Fruit fly (Drosophila melanogaster): ENCODE data around the gene CG17770.

Gene CG17770

dm6 chr3R:25851224-25851682, 39.5 kb downstream of the CG17770 start, which contains the start of the genes CG14545 and CG5886 (continued):
- peak; percentile 44; the same call in 1 of the 2 replicates for TF ChIP-seq MBD-R2 (GFP tag; IDR thresholded peaks at IDR 0.05)
- TF ChIP-seq Antp (GFP tag; optimal IDR thresholded peaks at IDR 0.05): no peak
- no peak for TF ChIP-seq NFAT (GFP tag; IDR thresholded peaks at IDR 0.05)
- TF ChIP-seq CoRest (tag; optimal IDR thresholded peaks at IDR 0.05): peak; percentile 23
- TF ChIP-seq CG15514 (GFP tag; optimal IDR thresholded peaks at IDR 0.05): peak; percentile 33
- no peak for TF ChIP-seq Spps (tag; optimal IDR thresholded peaks at IDR 0.05)
- TF ChIP-seq Rfx (GFP tag; IDR thresholded peaks at IDR 0.05): peak; percentile 18; the same call in 1 of the 2 replicates
- no peak for TF ChIP-seq HLHmδ (GFP tag; optimal IDR thresholded peaks at IDR 0.05)
- TF ChIP-seq CG14965 (GFP tag; optimal IDR thresholded peaks at IDR 0.05; ENCODE audit: borderline replicate concordance): peak; percentile 36
- TF ChIP-seq phol (tag; optimal IDR thresholded peaks at IDR 0.05): peak; percentile 35
- TF ChIP-seq CHES-1-like (GFP tag; optimal IDR thresholded peaks at IDR 0.05): peak; percentile 31
- TF ChIP-seq CG4617 (GFP tag; optimal IDR thresholded peaks at IDR 0.05; ENCODE audit: borderline replicate concordance): peak; percentile 29
- TF ChIP-seq MTF-1 (GFP tag; optimal IDR thresholded peaks at IDR 0.05; ENCODE audit: borderline replicate concordance): no peak
- no peak for TF ChIP-seq caup (GFP tag; optimal IDR thresholded peaks at IDR 0.05; ENCODE audit: severe bottlenecking)
- no peak for TF ChIP-seq CG18476 (GFP tag; optimal IDR thresholded peaks at IDR 0.05)
- TF ChIP-seq bbx (GFP tag; IDR thresholded peaks at IDR 0.05; ENCODE audit: partially characterized antibody): no peak
- peak; percentile 37 for TF ChIP-seq Sry-δ (GFP tag; optimal IDR thresholded peaks at IDR 0.05)
- no peak for TF ChIP-seq CG15479 (GFP tag; optimal IDR thresholded peaks at IDR 0.05)
- no peak for TF ChIP-seq CG15073 (GFP tag; optimal IDR thresholded peaks at IDR 0.05)
- 0 out of 2 replicates have a peak, but pooled peaks have one; percentile 47 for TF ChIP-seq CG13287 (GFP tag; IDR thresholded peaks at IDR 0.05; ENCODE audit: partially characterized antibody)
- no peak for TF ChIP-seq CG6654 (GFP tag; optimal IDR thresholded peaks at IDR 0.05)
- no peak for TF ChIP-seq CG13775 (GFP tag; optimal IDR thresholded peaks at IDR 0.05)
- TF ChIP-seq danr (GFP tag; IDR thresholded peaks at IDR 0.05): no peak
- TF ChIP-seq vnd (GFP tag; IDR thresholded peaks at IDR 0.05; ENCODE audit: partially characterized antibody): no peak
- TF ChIP-seq CG6854 (GFP tag; optimal IDR thresholded peaks at IDR 0.05): no peak
- TF ChIP-seq CG17359 (tag; optimal IDR thresholded peaks at IDR 0.05): no peak
- no peak for TF ChIP-seq tap (tag; optimal IDR thresholded peaks at IDR 0.05)
- no peak for TF ChIP-seq row (GFP tag; IDR thresholded peaks at IDR 0.05)
- peak; percentile 75 for TF ChIP-seq pzg (GFP tag; optimal IDR thresholded peaks at IDR 0.05)
- TF ChIP-seq gfzf (GFP tag; optimal IDR thresholded peaks at IDR 0.05): peak; percentile 91
- TF ChIP-seq CG2199 (GFP tag; IDR thresholded peaks at IDR 0.05): no peak
- peak; percentile 59 for TF ChIP-seq Ets97D (GFP tag; optimal IDR thresholded peaks at IDR 0.05)
- no peak for TF ChIP-seq CG31224 (GFP tag; IDR thresholded peaks at IDR 0.05)
- peak; percentile 15 for TF ChIP-seq lilli (GFP tag; optimal IDR thresholded peaks at IDR 0.05)
- TF ChIP-seq cato (GFP tag; optimal IDR thresholded peaks at IDR 0.05; ENCODE audit: borderline replicate concordance): no peak
- TF ChIP-seq nmo (GFP tag; optimal IDR thresholded peaks at IDR 0.05): peak; percentile 63
- TF ChIP-seq sr (GFP tag; IDR thresholded peaks at IDR 0.05): no peak
- TF ChIP-seq ci (GFP tag; IDR thresholded peaks at IDR 0.05): 0 out of 3 replicates have a peak, but pooled peaks have one; percentile 45
- TF ChIP-seq sim (GFP tag; IDR thresholded peaks at IDR 0.05): no peak
- TF ChIP-seq pnt (GFP tag; optimal IDR thresholded peaks at IDR 0.05): no peak
- no peak for TF ChIP-seq CG9817 (tag; optimal IDR thresholded peaks at IDR 0.05)
- TF ChIP-seq prd (optimal IDR thresholded peaks at IDR 0.05): no peak
- 0 out of 3 replicates have a peak, but pooled peaks have one; percentile 5 for TF ChIP-seq prd (GFP tag; IDR thresholded peaks at IDR 0.05)
- TF ChIP-seq bigmax (GFP tag; optimal IDR thresholded peaks at IDR 0.05): no peak
- no peak for TF ChIP-seq NK7.1 (GFP tag; optimal IDR thresholded peaks at IDR 0.05)
- peak; percentile 40 for TF ChIP-seq CG1603 (tag; optimal IDR thresholded peaks at IDR 0.05)
- peak; percentile 5 for TF ChIP-seq gem (tag; optimal IDR thresholded peaks at IDR 0.05)
- TF ChIP-seq CG42726 (GFP tag; IDR thresholded peaks at IDR 0.05; ENCODE audit: partially characterized antibody): 0 out of 2 replicates have a peak, but pooled peaks have one; percentile 32
- no peak for TF ChIP-seq CG11560 (tag; IDR thresholded peaks at IDR 0.05)
- TF ChIP-seq Optix (GFP tag; IDR thresholded peaks at IDR 0.05): no peak

All from whole organism, embryonic.